Fruit fly (Drosophila melanogaster) whole organism, embryonic: ENCODE measurements around the gene Nse4.

Source experiments
- CG10267 ChIP-seq: fragments of 200-800 bp; sonication (Bioruptor generic); optimal IDR thresholded peaks from 2 replicates; lab custom pipeline; 2018; ENCODE audit warnings: missing biosample characterization, mild to moderate bottlenecking, missing genetic modification characterization, moderate library complexity
- CG11560 ChIP-seq: fragments of 200-800 bp; sonication (Bioruptor generic); IDR thresholded peaks from 3 replicates; pipeline ENCODE4 v1.3.6; 2022; ENCODE audit warnings: missing biosample characterization, missing genetic modification characterization
- CG12104 ChIP-seq: fragments of 200-800 bp; sonication (Bioruptor generic); optimal IDR thresholded peaks from 3 replicates; lab custom pipeline; 2016; ENCODE audit warnings: missing biosample characterization, missing genetic modification characterization
- CG12391 ChIP-seq: fragments of 200-800 bp; sonication (Bioruptor generic); optimal IDR thresholded peaks from 3 replicates; lab custom pipeline; 2018; ENCODE audit warnings: missing biosample characterization, mild to moderate bottlenecking, missing genetic modification characterization, moderate library complexity
- CG13287 ChIP-seq: fragments of 200-800 bp; sonication (Bioruptor generic); IDR thresholded peaks from 2 replicates; pipeline ENCODE4 v1.3.6; 2022; ENCODE audit warnings: missing biosample characterization, missing genetic modification characterization; ENCODE audit not compliant: partially characterized antibody
- CG1603 ChIP-seq: fragments of 200-800 bp; sonication (Bioruptor generic); optimal IDR thresholded peaks from 2 replicates; lab custom pipeline; 2019; ENCODE audit warnings: missing biosample characterization, mild to moderate bottlenecking, missing genetic modification characterization, moderate library complexity
- CG17361 ChIP-seq: fragments of 200-800 bp; sonication (Bioruptor generic); IDR thresholded peaks from 3 replicates; pipeline ENCODE4 v1.3.6; 2022; ENCODE audit warnings: missing biosample characterization, missing genetic modification characterization
- CG17612 ChIP-seq: fragments of 200-800 bp; sonication (Bioruptor generic); IDR thresholded peaks from 2 replicates; pipeline ENCODE4 v1.3.6; 2022; ENCODE audit warnings: missing biosample characterization, missing genetic modification characterization
- CG17829 ChIP-seq: fragments of 200-800 bp; optimal IDR thresholded peaks from 2 replicates; lab custom pipeline; 2019; ENCODE audit warnings: missing biosample characterization, mild to moderate bottlenecking, missing genetic modification characterization, moderate library complexity
- CG18262 ChIP-seq: fragments of 200-800 bp; optimal IDR thresholded peaks from 3 replicates; lab custom pipeline; 2019; ENCODE audit warnings: missing biosample characterization, mild to moderate bottlenecking, missing genetic modification characterization, moderate library complexity
- CG18476 ChIP-seq: fragments of 200-800 bp; sonication (Bioruptor generic); optimal IDR thresholded peaks from 2 replicates; lab custom pipeline; 2016; ENCODE audit warnings: missing biosample characterization, mild to moderate bottlenecking, missing genetic modification characterization
- CG31365 ChIP-seq: fragments of 200-800 bp; sonication (Bioruptor generic); optimal IDR thresholded peaks from 2 replicates; lab custom pipeline; 2018; ENCODE audit warnings: missing biosample characterization, mild to moderate bottlenecking, missing genetic modification characterization
- CG31441 ChIP-seq: fragments of 200-800 bp; sonication (Bioruptor generic); IDR thresholded peaks from 2 replicates; pipeline ENCODE4 v1.3.6; 2022; ENCODE audit warnings: missing biosample characterization, missing genetic modification characterization
- CG32767 ChIP-seq: fragments of 200-800 bp; sonication (Bioruptor generic); IDR thresholded peaks from 2 replicates; pipeline ENCODE4 v1.3.6; 2022; ENCODE audit warnings: missing biosample characterization, missing genetic modification characterization
- CG34422 ChIP-seq: fragments of 200-800 bp; sonication (Bioruptor generic); IDR thresholded peaks from 3 replicates; pipeline ENCODE4 v1.3.6; 2022; ENCODE audit warnings: missing biosample characterization, missing genetic modification characterization
- CG42726 ChIP-seq: fragments of 200-800 bp; sonication (Bioruptor generic); IDR thresholded peaks from 2 replicates; pipeline ENCODE4 v1.3.6; 2022; ENCODE audit warnings: missing biosample characterization, missing genetic modification characterization; ENCODE audit not compliant: partially characterized antibody
- CG4282 ChIP-seq: fragments of 200-800 bp; sonication (Bioruptor generic); optimal IDR thresholded peaks from 2 replicates; lab custom pipeline; 2016; ENCODE audit warnings: missing biosample characterization, missing genetic modification characterization
- CG4730 ChIP-seq: fragments of 200-800 bp; sonication (Bioruptor generic); IDR thresholded peaks from 2 replicates; pipeline ENCODE4 v1.3.6; 2022; ENCODE audit warnings: missing biosample characterization, missing genetic modification characterization
- CG6791 ChIP-seq: fragments of 200-800 bp; sonication (Bioruptor generic); IDR thresholded peaks from 3 replicates; pipeline ENCODE4 v1.3.6; 2022; ENCODE audit warnings: missing biosample characterization, missing genetic modification characterization; ENCODE audit not compliant: partially characterized antibody
- CG7963 ChIP-seq: fragments of 200-800 bp; sonication (Bioruptor generic); IDR thresholded peaks from 3 replicates; pipeline ENCODE4 v1.3.6; 2022; ENCODE audit warnings: missing biosample characterization, missing genetic modification characterization; ENCODE audit not compliant: partially characterized antibody
- CG8944 ChIP-seq: fragments of 200-800 bp; sonication (Bioruptor generic); optimal IDR thresholded peaks from 3 replicates; lab custom pipeline; 2016; ENCODE audit warnings: missing biosample characterization, missing genetic modification characterization
- CTCF ChIP-seq: fragments of 200-800 bp; sonication (Bioruptor generic); optimal IDR thresholded peaks from 2 replicates; lab custom pipeline; 2017; ENCODE audit warnings: missing biosample characterization, mild to moderate bottlenecking, missing genetic modification characterization, moderate library complexity
- CoRest ChIP-seq: fragments of 200-800 bp; sonication (Bioruptor generic); optimal IDR thresholded peaks from 3 replicates; lab custom pipeline; 2018; ENCODE audit warnings: missing biosample characterization, mild to moderate bottlenecking, missing genetic modification characterization, moderate library complexity
- Dip3 ChIP-seq: fragments of 200-800 bp; sonication (Bioruptor generic); optimal IDR thresholded peaks from 3 replicates; lab custom pipeline; 2016; ENCODE audit warnings: missing biosample characterization, missing genetic modification characterization
- Dll ChIP-seq: fragments of 200-800 bp; sonication (Bioruptor generic); IDR thresholded peaks from 4 replicates; pipeline ENCODE4 v1.3.6; 2022; ENCODE audit warnings: missing biosample characterization, missing genetic modification characterization; ENCODE audit not compliant: partially characterized antibody
- Hr3 ChIP-seq: fragments of 200-800 bp; sonication (Bioruptor generic); optimal IDR thresholded peaks from 3 replicates; lab custom pipeline; 2016; ENCODE audit warnings: missing biosample characterization, missing genetic modification characterization
- NC2β ChIP-seq: fragments of 200-800 bp; sonication (Bioruptor generic); optimal IDR thresholded peaks from 2 replicates; lab custom pipeline; 2016; ENCODE audit warnings: missing biosample characterization, missing genetic modification characterization
- Pdp1 ChIP-seq, 2 experiments: fragments of 200-800 bp; sonication (Bioruptor generic); optimal IDR thresholded peaks; 3 replicates each; lab custom pipeline; 2016; ENCODE audit warnings: missing biosample characterization in 2 of 2, missing genetic modification characterization in 2 of 2, mild to moderate bottlenecking in 1 of 2, moderate library complexity in 1 of 2
- Side ChIP-seq: fragments of 200-800 bp; sonication (Bioruptor generic); optimal IDR thresholded peaks from 2 replicates; lab custom pipeline; 2016; ENCODE audit warnings: missing biosample characterization, missing genetic modification characterization
- Sox100B ChIP-seq: fragments of 200-800 bp; sonication (Bioruptor generic); optimal IDR thresholded peaks from 3 replicates; lab custom pipeline; 2018; ENCODE audit warnings: missing biosample characterization, mild to moderate bottlenecking, missing genetic modification characterization
- amos ChIP-seq: fragments of 200-800 bp; sonication (Bioruptor generic); IDR thresholded peaks from 2 replicates; pipeline ENCODE4 v1.3.6; 2022; ENCODE audit warnings: missing biosample characterization, missing genetic modification characterization; ENCODE audit not compliant: partially characterized antibody
- bigmax ChIP-seq: fragments of 200-800 bp; sonication (Bioruptor generic); optimal IDR thresholded peaks from 2 replicates; lab custom pipeline; 2018; ENCODE audit warnings: missing biosample characterization, mild to moderate bottlenecking, missing genetic modification characterization
- chn ChIP-seq: fragments of 200-800 bp; sonication (Bioruptor generic); optimal IDR thresholded peaks from 2 replicates; lab custom pipeline; 2016; ENCODE audit warnings: missing biosample characterization, missing genetic modification characterization
- ems ChIP-seq: fragments of 200-800 bp; sonication (Bioruptor generic); optimal IDR thresholded peaks from 3 replicates; lab custom pipeline; 2016; ENCODE audit warnings: missing biosample characterization, missing genetic modification characterization
- en ChIP-seq: fragments of 200-800 bp; sonication (Bioruptor generic); optimal IDR thresholded peaks from 2 replicates; lab custom pipeline; 2016; ENCODE audit warnings: missing biosample characterization, missing genetic modification characterization
- fu2 ChIP-seq: fragments of 200-800 bp; sonication (Bioruptor generic); optimal IDR thresholded peaks from 2 replicates; lab custom pipeline; 2016; ENCODE audit warnings: missing biosample characterization, missing genetic modification characterization
- gcm2 ChIP-seq: fragments of 200-800 bp; sonication (Bioruptor generic); optimal IDR thresholded peaks from 2 replicates; lab custom pipeline; 2016; ENCODE audit warnings: missing biosample characterization, missing genetic modification characterization
- inv ChIP-seq: fragments of 200-800 bp; sonication (Bioruptor generic); IDR thresholded peaks from 2 replicates; pipeline ENCODE4 v1.3.6; 2022; ENCODE audit warnings: missing biosample characterization, missing genetic modification characterization; ENCODE audit not compliant: partially characterized antibody
- nmo ChIP-seq: fragments of 200-800 bp; sonication (Bioruptor generic); optimal IDR thresholded peaks from 2 replicates; lab custom pipeline; 2018; ENCODE audit warnings: missing biosample characterization, mild to moderate bottlenecking, missing genetic modification characterization, moderate library complexity
- onecut ChIP-seq: fragments of 200-800 bp; sonication (Bioruptor generic); IDR thresholded peaks from 2 replicates; pipeline ENCODE4 v1.3.6; 2022; ENCODE audit warnings: missing biosample characterization, missing genetic modification characterization
- phol ChIP-seq: fragments of 200-800 bp; sonication (Bioruptor generic); optimal IDR thresholded peaks from 3 replicates; lab custom pipeline; 2018; ENCODE audit warnings: missing biosample characterization, mild to moderate bottlenecking, missing genetic modification characterization, moderate library complexity
- psq ChIP-seq: fragments of 200-800 bp; sonication (Bioruptor generic); optimal IDR thresholded peaks from 2 replicates; lab custom pipeline; 2017; ENCODE audit warnings: missing biosample characterization, missing genetic modification characterization
- pum ChIP-seq: fragments of 200-800 bp; sonication (Bioruptor generic); optimal IDR thresholded peaks from 2 replicates; lab custom pipeline; 2016; ENCODE audit warnings: missing biosample characterization, missing genetic modification characterization
- pzg ChIP-seq: fragments of 200-800 bp; sonication (Bioruptor generic); optimal IDR thresholded peaks from 3 replicates; lab custom pipeline; 2018; ENCODE audit warnings: missing biosample characterization, mild to moderate bottlenecking, missing genetic modification characterization, moderate library complexity
- row ChIP-seq: fragments of 200-800 bp; sonication (Bioruptor generic); IDR thresholded peaks from 3 replicates; pipeline ENCODE4 v1.3.6; 2022; ENCODE audit warnings: missing biosample characterization, missing genetic modification characterization
- vvl ChIP-seq: fragments of 200-800 bp; sonication (Bioruptor generic); IDR thresholded peaks from 2 replicates; pipeline ENCODE4 v1.3.6; 2022; ENCODE audit warnings: missing biosample characterization, missing genetic modification characterization

The Nse4 gene

dm6 chr2L:10396488-10396824, 42.8 kb upstream of the Nse4 start, which contains the start of gene Cnot4 (continued):
- TF ChIP-seq bigmax (no peak), CoRest (tag; lab: Kevin White, UChicago) (no peak), onecut (GFP tag; lab: Robert Waterston, UW) (no peak), CG4282 (GFP tag; lab: Kevin White, UChicago) (no peak), CG17612 (GFP tag; lab: Robert Waterston, UW) (no peak), psq (GFP tag; lab: Kevin White, UChicago) (no peak), CG34422 (GFP tag; lab: Robert Waterston, UW) (0 out of 3 replicates have a peak, but pooled peaks have one; percentile 11), amos (GFP tag; lab: Robert Waterston, UW) (peak; percentile 49; the same call in 1 of the 2 replicates), row (GFP tag; lab: Robert Waterston, UW) (peak; percentile 71), CG12391 (tag; lab: Kevin White, UChicago) (peak; percentile 33), nmo (GFP tag; lab: Kevin White, UChicago) (peak; percentile 62), gcm2 (no peak), Dll (GFP tag; lab: Robert Waterston, UW) (peak; percentile 39; the same call in 2 of the 4 replicates), CG17829 (tag; lab: Kevin White, UChicago) (peak; percentile 29), CG6791 (GFP tag; lab: Robert Waterston, UW) (0 out of 3 replicates have a peak, but pooled peaks have one; percentile 31), chn (GFP tag; lab: Kevin White, UChicago) (no peak), Hr3 (GFP tag; lab: Kevin White, UChicago) (peak; percentile 25), NC2β (GFP tag; lab: Kevin White, UChicago) (no peak), Dip3 (no peak), vvl (peak; percentile 14; the same call in 1 of the 2 replicates), CG31365 (tag; lab: Kevin White, UChicago) (no peak), phol (peak; percentile 23), CG31441 (GFP tag; lab: Robert Waterston, UW) (peak; percentile 89; the same call in 1 of the 2 replicates), CG17361 (GFP tag; lab: Robert Waterston, UW) (peak; percentile 47; the same call in 1 of the 3 replicates), CG10267 (peak; percentile 35), fu2 (GFP tag; lab: Kevin White, UChicago) (no peak), CG1603 (tag; lab: Kevin White, UChicago) (peak; percentile 17), pzg (GFP tag; lab: Kevin White, UChicago) (peak; percentile 31), Side (GFP tag; lab: Kevin White, UChicago) (no peak), CG7963 (no peak), CG18476 (GFP tag; lab: Kevin White, UChicago) (no peak), CG32767 (no peak), CG12104 (GFP tag; lab: Kevin White, UChicago) (no peak), pum (GFP tag; lab: Kevin White, UChicago) (no peak), en (GFP tag; lab: Kevin White, UChicago) (no peak), Sox100B (GFP tag; lab: Kevin White, UChicago) (no peak), ems (no peak), CTCF (GFP tag; lab: Kevin White, UChicago) (no peak), CG13287 (GFP tag; lab: Robert Waterston, UW) (peak; percentile 44; the same call in 1 of the 2 replicates), inv (GFP tag; lab: Robert Waterston, UW) (0 out of 2 replicates have a peak, but pooled peaks have one; percentile 30), CG42726 (GFP tag; lab: Robert Waterston, UW) (0 out of 2 replicates have a peak, but pooled peaks have one; percentile 12), Pdp1 (GFP tag; optimal IDR thresholded peaks at IDR 0.05; lab: Kevin White, UChicago) (no peak), CG18262 (tag; lab: Kevin White, UChicago) (peak; percentile 30), CG8944 (no peak), CG4730 (GFP tag; lab: Robert Waterston, UW) (no peak), CG11560 (tag; lab: Robert Waterston, UW) (peak; percentile 97)
